Worm (Caenorhabditis elegans) whole organism, late embryonic: Measurements from ENCODE around the gene cchl-1.
A peak's percentile ranks its signal among the peaks of the same experiment; 100 is the strongest.

ENCODE experiments used
- C08G9.2 ChIP-seq: sonication (generic microtip); optimal IDR thresholded peaks from 2 replicates; lab custom pipeline; 2016; ENCODE audit warnings: mild to moderate bottlenecking, missing genetic modification characterization, moderate library complexity, missing compliant biosample characterization
- C38D4.7 ChIP-seq: fragments of 200-800 bp; sonication (Bioruptor generic); optimal IDR thresholded peaks from 2 replicates; lab custom pipeline; 2018; ENCODE audit warnings: mild to moderate bottlenecking, missing genetic modification characterization, moderate library complexity, missing compliant biosample characterization
- F13H6.1 ChIP-seq: sonication (generic microtip); optimal IDR thresholded peaks from 2 replicates; lab custom pipeline; 2016; ENCODE audit warnings: missing genetic modification characterization, missing compliant biosample characterization
- K09A11.1 ChIP-seq: sonication (generic microtip); optimal IDR thresholded peaks from 2 replicates; lab custom pipeline; 2017; ENCODE audit warnings: antibody characterized with exemption, mild to moderate bottlenecking, missing genetic modification characterization, missing compliant biosample characterization; ENCODE audit not compliant: insufficient read depth
- T23F11.4 ChIP-seq: fragments of 200-800 bp; sonication (Bioruptor generic); optimal IDR thresholded peaks from 2 replicates; lab custom pipeline; 2018; ENCODE audit warnings: mild to moderate bottlenecking, missing genetic modification characterization, missing compliant biosample characterization
- ama-1 ChIP-seq: fragments of 150-350 bp; optimal IDR thresholded peaks from 2 replicates; lab custom pipeline; 2014
- ceh-18 ChIP-seq: sonication (generic microtip); optimal IDR thresholded peaks from 2 replicates; lab custom pipeline; 2016; ENCODE audit warnings: missing genetic modification characterization, missing compliant biosample characterization
- ceh-19 ChIP-seq: fragments of 200-800 bp; sonication (Bioruptor generic); optimal IDR thresholded peaks from 2 replicates; lab custom pipeline; 2018; ENCODE audit warnings: mild to moderate bottlenecking, missing genetic modification characterization, missing compliant biosample characterization
- ceh-2 ChIP-seq: sonication (generic microtip); optimal IDR thresholded peaks from 2 replicates; lab custom pipeline; 2016; ENCODE audit warnings: missing genotype, missing genetic modification characterization, missing compliant biosample characterization
- ceh-22 ChIP-seq: sonication (generic microtip); optimal IDR thresholded peaks from 2 replicates; lab custom pipeline; 2017; ENCODE audit warnings: missing biosample characterization, missing genetic modification characterization
- ceh-24 ChIP-seq: sonication (generic microtip); optimal IDR thresholded peaks from 2 replicates; lab custom pipeline; 2016; ENCODE audit warnings: mild to moderate bottlenecking, missing genetic modification characterization, missing compliant biosample characterization
- ceh-31 ChIP-seq: sonication (generic microtip); optimal IDR thresholded peaks from 2 replicates; lab custom pipeline; 2016; ENCODE audit warnings: missing genetic modification characterization, missing compliant biosample characterization
- ceh-34 ChIP-seq: sonication (generic microtip); optimal IDR thresholded peaks from 2 replicates; lab custom pipeline; 2016; ENCODE audit warnings: mild to moderate bottlenecking, missing genetic modification characterization, missing compliant biosample characterization
- ceh-45 ChIP-seq: fragments of 200-800 bp; sonication (Bioruptor generic); IDR thresholded peaks from 2 replicates; pipeline ENCODE4 v1.3.6; 2022; ENCODE audit warnings: missing genetic modification reagents, missing genetic modification characterization, missing compliant biosample characterization
- dve-1 ChIP-seq: sonication (generic microtip); optimal IDR thresholded peaks from 2 replicates; lab custom pipeline; 2017; ENCODE audit warnings: antibody characterized with exemption, mild to moderate bottlenecking, missing genetic modification characterization, missing compliant biosample characterization
- elt-2 ChIP-seq: sonication (generic microtip); optimal IDR thresholded peaks from 2 replicates; lab custom pipeline; 2016; ENCODE audit warnings: missing genetic modification reagents, missing genetic modification characterization, missing compliant biosample characterization
- ets-4 ChIP-seq: sonication (generic microtip); optimal IDR thresholded peaks from 2 replicates; lab custom pipeline; 2016; ENCODE audit warnings: missing genetic modification characterization, missing compliant biosample characterization
- eyg-1 ChIP-seq: sonication (generic microtip); optimal IDR thresholded peaks from 2 replicates; lab custom pipeline; 2016; ENCODE audit warnings: missing genotype, missing genetic modification characterization, missing compliant biosample characterization
- fkh-10 ChIP-seq: fragments of 150-350 bp; optimal IDR thresholded peaks from 2 replicates; lab custom pipeline; 2014; ENCODE audit warnings: missing biosample characterization, missing genetic modification reagents, missing genetic modification characterization
- gmeb-2 ChIP-seq: sonication (generic microtip); optimal IDR thresholded peaks from 2 replicates; lab custom pipeline; 2016; ENCODE audit warnings: missing genetic modification characterization, inconsistent platforms, missing compliant biosample characterization
- hlh-15 ChIP-seq: sonication (generic microtip); optimal IDR thresholded peaks from 2 replicates; lab custom pipeline; 2016; ENCODE audit warnings: missing genetic modification characterization, missing compliant biosample characterization
- hlh-6 ChIP-seq: sonication (generic microtip); optimal IDR thresholded peaks from 2 replicates; lab custom pipeline; 2016; ENCODE audit warnings: missing genotype, missing genetic modification characterization, missing compliant biosample characterization
- hlh-8 ChIP-seq: sonication (generic microtip); optimal IDR thresholded peaks from 2 replicates; lab custom pipeline; 2016; ENCODE audit warnings: missing genotype, missing genetic modification characterization, missing compliant biosample characterization
- lim-6 ChIP-seq: sonication (generic microtip); optimal IDR thresholded peaks from 2 replicates; lab custom pipeline; 2016; ENCODE audit warnings: missing genetic modification characterization, missing compliant biosample characterization
- nfya-1 ChIP-seq: sonication (generic microtip); optimal IDR thresholded peaks from 2 replicates; lab custom pipeline; 2017; ENCODE audit warnings: missing genetic modification characterization, mild to moderate bottlenecking, missing compliant biosample characterization, antibody characterized with exemption, moderate library complexity
- nhr-232 ChIP-seq: sonication (generic microtip); optimal IDR thresholded peaks from 2 replicates; lab custom pipeline; 2016; ENCODE audit warnings: missing genetic modification characterization, missing compliant biosample characterization
- npax-4 ChIP-seq: sonication (generic microtip); optimal IDR thresholded peaks from 2 replicates; lab custom pipeline; 2016; ENCODE audit warnings: missing genetic modification characterization, missing compliant biosample characterization
- pat-9 ChIP-seq: fragments of 200-800 bp; sonication (Bioruptor generic); optimal IDR thresholded peaks from 2 replicates; lab custom pipeline; 2018; ENCODE audit warnings: mild to moderate bottlenecking, missing genetic modification characterization, moderate library complexity, missing compliant biosample characterization
- pha-2 ChIP-seq: sonication (generic microtip); optimal IDR thresholded peaks from 2 replicates; lab custom pipeline; 2017; ENCODE audit warnings: mild to moderate bottlenecking, missing genetic modification characterization, missing compliant biosample characterization
- pha-4 ChIP-seq: fragments of 150-350 bp; optimal IDR thresholded peaks from 2 replicates; lab custom pipeline; 2018; ENCODE audit warnings: missing biosample characterization, missing genetic modification reagents, missing genetic modification characterization
- ref-2 ChIP-seq: sonication (generic microtip); optimal IDR thresholded peaks from 2 replicates; lab custom pipeline; 2016; ENCODE audit warnings: missing genetic modification characterization, missing compliant biosample characterization
- rnt-1 ChIP-seq: sonication (generic microtip); optimal IDR thresholded peaks from 2 replicates; lab custom pipeline; 2016; ENCODE audit warnings: missing genetic modification characterization, missing compliant biosample characterization
- sdc-2 ChIP-seq: sonication (generic microtip); optimal IDR thresholded peaks from 2 replicates; lab custom pipeline; 2016; ENCODE audit warnings: missing genotype, missing genetic modification characterization, missing compliant biosample characterization
- sox-2 ChIP-seq: fragments of 200-800 bp; sonication (Bioruptor generic); IDR thresholded peaks from 2 replicates; pipeline ENCODE4 v1.3.6; 2022; ENCODE audit warnings: missing genetic modification reagents, missing genetic modification characterization, missing compliant biosample characterization
- sox-4 ChIP-seq: sonication (generic microtip); optimal IDR thresholded peaks from 2 replicates; lab custom pipeline; 2017; ENCODE audit warnings: mild to moderate bottlenecking, missing genetic modification characterization, inconsistent platforms, missing compliant biosample characterization
- ttx-3 ChIP-seq: sonication (generic microtip); optimal IDR thresholded peaks from 2 replicates; lab custom pipeline; 2016; ENCODE audit warnings: missing genetic modification reagents, missing genetic modification characterization, missing compliant biosample characterization
- ztf-16 ChIP-seq: sonication (generic microtip); optimal IDR thresholded peaks from 2 replicates; lab custom pipeline; 2017; ENCODE audit warnings: missing genetic modification characterization, missing compliant biosample characterization

The cchl-1 gene

ce11 chrII:11234751-11235150 is 1.4 kb downstream of the cchl-1 start, which contains the start of gene cox-15:
Gene cox-15, minus strand, starts transcription at chrII:11234952.
- no peak for TF ChIP-seq sox-4 (tag; lab: Kevin White, UChicago)
- TF ChIP-seq F13H6.1 (tag; lab: Kevin White, UChicago): no peak
- no peak for TF ChIP-seq K09A11.1 (tag; lab: Kevin White, UChicago)
- TF ChIP-seq ceh-2: no peak
- no peak for TF ChIP-seq sdc-2 (tag; lab: Kevin White, UChicago)
- no peak for TF ChIP-seq pha-4 (tag; lab: Kevin White, UChicago)
- TF ChIP-seq ref-2 (tag; lab: Kevin White, UChicago): no peak
- TF ChIP-seq ceh-31: no peak
- no peak for TF ChIP-seq lim-6 (tag; lab: Kevin White, UChicago)
- no peak for TF ChIP-seq npax-4 (tag; lab: Kevin White, UChicago)
- no peak for TF ChIP-seq ceh-34 (tag; lab: Kevin White, UChicago)
- TF ChIP-seq ceh-45 (GFP tag; lab: Robert Waterston, UW): no peak
- TF ChIP-seq ttx-3: no peak

ce11 chrII:11226379-11226778 is 9.8 kb downstream of the cchl-1 start, which contains the start of gene T06D8.2:
Gene T06D8.2, plus strand, starts transcription at chrII:11226679.
- TF ChIP-seq ceh-24: no peak
- TF ChIP-seq, all 69 proteins: peak for 0

- TF ChIP-seq dve-1 (tag; lab: Kevin White, UChicago): peak; percentile 17
- TF ChIP-seq pat-9 (tag; lab: Kevin White, UChicago): no peak
- no peak for TF ChIP-seq F13H6.1 (tag; lab: Kevin White, UChicago)
- TF ChIP-seq ets-4: no peak
- TF ChIP-seq nfya-1: peak; percentile 50
- no peak for TF ChIP-seq ceh-18 (tag; lab: Kevin White, UChicago)
- TF ChIP-seq fkh-10 (GFP tag; lab: Kevin White, UChicago): no peak
- peak; percentile 88 for TF ChIP-seq ama-1 (lab: Kevin White, UChicago)
Measured at ce11 chrII:11224045-11224481, 12.1 kb downstream of the cchl-1 start.

ce11 chrII:11221771-11222355 is 14.3 kb downstream of the cchl-1 start, which contains the start of gene plpr-1:
Gene plpr-1, plus strand, starts transcription at chrII:11222305.
- TF ChIP-seq ets-4 (peak; percentile 19), lim-6 (tag; lab: Kevin White, UChicago) (no peak)

- no peak for TF ChIP-seq sox-2 (GFP tag; lab: Robert Waterston, UW)
- no peak for TF ChIP-seq ceh-2
- TF ChIP-seq hlh-6 (tag; lab: Kevin White, UChicago): no peak
- TF ChIP-seq C08G9.2 (tag; lab: Kevin White, UChicago): no peak
- TF ChIP-seq pha-2 (tag; lab: Kevin White, UChicago): no peak
- TF ChIP-seq nhr-232: no peak
Measured at ce11 chrII:11205783-11206182, 30.4 kb downstream of the cchl-1 start.

- TF ChIP-seq C38D4.7 (GFP tag; lab: Kevin White, UChicago) (no peak), ets-4 (no peak), ama-1 (lab: Kevin White, UChicago) (no peak), rnt-1 (no peak), ref-2 (tag; lab: Kevin White, UChicago) (no peak), sdc-2 (tag; lab: Kevin White, UChicago) (no peak), elt-2 (tag; lab: Kevin White, UChicago) (no peak), hlh-15 (tag; lab: Kevin White, UChicago) (no peak), eyg-1 (tag; lab: Kevin White, UChicago) (no peak), sox-4 (tag; lab: Kevin White, UChicago) (no peak), ztf-16 (no peak), dve-1 (tag; lab: Kevin White, UChicago) (no peak), ceh-19 (no peak), T23F11.4 (GFP tag; lab: Kevin White, UChicago) (no peak), gmeb-2 (tag; lab: Kevin White, UChicago) (no peak), ceh-22 (tag; lab: Kevin White, UChicago) (no peak), hlh-8 (tag; lab: Kevin White, UChicago) (no peak)
- TF ChIP-seq, all 69 proteins: peak for 0
Measured at ce11 chrII:11204731-11205130, 31.5 kb downstream of the cchl-1 start.
